Worm (Caenorhabditis elegans) whole organism, late embryonic: ENCODE measurements around the gene sra-27.

Experiments
- C08G9.2 ChIP-seq: sonication (generic microtip); optimal IDR thresholded peaks from 2 replicates; lab custom pipeline; 2016; ENCODE audit warnings: mild to moderate bottlenecking, missing genetic modification characterization, moderate library complexity, missing compliant biosample characterization
- C38D4.7 ChIP-seq: fragments of 200-800 bp; sonication (Bioruptor generic); optimal IDR thresholded peaks from 2 replicates; lab custom pipeline; 2018; ENCODE audit warnings: mild to moderate bottlenecking, missing genetic modification characterization, moderate library complexity, missing compliant biosample characterization
- F13H6.1 ChIP-seq: sonication (generic microtip); optimal IDR thresholded peaks from 2 replicates; lab custom pipeline; 2016; ENCODE audit warnings: missing genetic modification characterization, missing compliant biosample characterization
- ahr-1 ChIP-seq: sonication (generic microtip); optimal IDR thresholded peaks from 2 replicates; lab custom pipeline; 2016; ENCODE audit warnings: missing genetic modification characterization, missing compliant biosample characterization
- ama-1 ChIP-seq: fragments of 150-350 bp; optimal IDR thresholded peaks from 2 replicates; lab custom pipeline; 2014
- ceh-14 ChIP-seq: sonication (generic microtip); optimal IDR thresholded peaks from 2 replicates; lab custom pipeline; 2016; ENCODE audit warnings: missing genotype, missing genetic modification characterization, missing compliant biosample characterization
- ceh-19 ChIP-seq: fragments of 200-800 bp; sonication (Bioruptor generic); optimal IDR thresholded peaks from 2 replicates; lab custom pipeline; 2018; ENCODE audit warnings: mild to moderate bottlenecking, missing genetic modification characterization, missing compliant biosample characterization
- ceh-2 ChIP-seq: sonication (generic microtip); optimal IDR thresholded peaks from 2 replicates; lab custom pipeline; 2016; ENCODE audit warnings: missing genotype, missing genetic modification characterization, missing compliant biosample characterization
- ceh-22 ChIP-seq: sonication (generic microtip); optimal IDR thresholded peaks from 2 replicates; lab custom pipeline; 2017; ENCODE audit warnings: missing biosample characterization, missing genetic modification characterization
- ceh-24 ChIP-seq: sonication (generic microtip); optimal IDR thresholded peaks from 2 replicates; lab custom pipeline; 2016; ENCODE audit warnings: mild to moderate bottlenecking, missing genetic modification characterization, missing compliant biosample characterization
- ceh-34 ChIP-seq: sonication (generic microtip); optimal IDR thresholded peaks from 2 replicates; lab custom pipeline; 2016; ENCODE audit warnings: mild to moderate bottlenecking, missing genetic modification characterization, missing compliant biosample characterization
- ceh-45 ChIP-seq: fragments of 200-800 bp; sonication (Bioruptor generic); IDR thresholded peaks from 2 replicates; pipeline ENCODE4 v1.3.6; 2022; ENCODE audit warnings: missing genetic modification reagents, missing genetic modification characterization, missing compliant biosample characterization
- ceh-48 ChIP-seq: sonication (generic microtip); optimal IDR thresholded peaks from 2 replicates; lab custom pipeline; 2016; ENCODE audit warnings: missing genetic modification characterization, inconsistent platforms, missing compliant biosample characterization
- ceh-6 ChIP-seq: fragments of 200-800 bp; sonication (Bioruptor generic); optimal IDR thresholded peaks from 2 replicates; lab custom pipeline; 2018; ENCODE audit warnings: mild to moderate bottlenecking, missing genetic modification characterization, missing compliant biosample characterization
- ceh-9 ChIP-seq: sonication (generic microtip); optimal IDR thresholded peaks from 2 replicates; lab custom pipeline; 2016; ENCODE audit warnings: mild to moderate bottlenecking, missing genetic modification characterization, inconsistent platforms, missing compliant biosample characterization
- che-1 ChIP-seq: sonication (generic microtip); optimal IDR thresholded peaks from 2 replicates; lab custom pipeline; 2016; ENCODE audit warnings: mild to moderate bottlenecking, missing genetic modification characterization, missing compliant biosample characterization
- dve-1 ChIP-seq: sonication (generic microtip); optimal IDR thresholded peaks from 2 replicates; lab custom pipeline; 2017; ENCODE audit warnings: antibody characterized with exemption, mild to moderate bottlenecking, missing genetic modification characterization, missing compliant biosample characterization
- ets-4 ChIP-seq: sonication (generic microtip); optimal IDR thresholded peaks from 2 replicates; lab custom pipeline; 2016; ENCODE audit warnings: missing genetic modification characterization, missing compliant biosample characterization
- eyg-1 ChIP-seq: sonication (generic microtip); optimal IDR thresholded peaks from 2 replicates; lab custom pipeline; 2016; ENCODE audit warnings: missing genotype, missing genetic modification characterization, missing compliant biosample characterization
- fax-1 ChIP-seq: sonication (generic microtip); optimal IDR thresholded peaks from 2 replicates; lab custom pipeline; 2016; ENCODE audit warnings: missing genotype, missing genetic modification characterization, missing compliant biosample characterization
- fkh-10 ChIP-seq: fragments of 150-350 bp; optimal IDR thresholded peaks from 2 replicates; lab custom pipeline; 2014; ENCODE audit warnings: missing biosample characterization, missing genetic modification reagents, missing genetic modification characterization
- gmeb-2 ChIP-seq: sonication (generic microtip); optimal IDR thresholded peaks from 2 replicates; lab custom pipeline; 2016; ENCODE audit warnings: missing genetic modification characterization, inconsistent platforms, missing compliant biosample characterization
- hlh-13 ChIP-seq: fragments of 200-800 bp; sonication (Bioruptor generic); optimal IDR thresholded peaks from 2 replicates; lab custom pipeline; 2018; ENCODE audit warnings: mild to moderate bottlenecking, missing genetic modification characterization, missing compliant biosample characterization
- hlh-15 ChIP-seq: sonication (generic microtip); optimal IDR thresholded peaks from 2 replicates; lab custom pipeline; 2016; ENCODE audit warnings: missing genetic modification characterization, missing compliant biosample characterization
- hlh-30 ChIP-seq: sonication (generic microtip); optimal IDR thresholded peaks from 2 replicates; lab custom pipeline; 2017; ENCODE audit warnings: antibody characterized with exemption, missing genetic modification characterization, missing compliant biosample characterization; ENCODE audit not compliant: insufficient read depth
- hlh-6 ChIP-seq: sonication (generic microtip); optimal IDR thresholded peaks from 2 replicates; lab custom pipeline; 2016; ENCODE audit warnings: missing genotype, missing genetic modification characterization, missing compliant biosample characterization
- hlh-8 ChIP-seq: sonication (generic microtip); optimal IDR thresholded peaks from 2 replicates; lab custom pipeline; 2016; ENCODE audit warnings: missing genotype, missing genetic modification characterization, missing compliant biosample characterization
- lim-6 ChIP-seq: sonication (generic microtip); optimal IDR thresholded peaks from 2 replicates; lab custom pipeline; 2016; ENCODE audit warnings: missing genetic modification characterization, missing compliant biosample characterization
- madf-2 ChIP-seq: sonication (generic microtip); optimal IDR thresholded peaks from 2 replicates; lab custom pipeline; 2017; ENCODE audit warnings: missing genetic modification characterization, missing compliant biosample characterization
- nfya-1 ChIP-seq: sonication (generic microtip); optimal IDR thresholded peaks from 2 replicates; lab custom pipeline; 2017; ENCODE audit warnings: missing genetic modification characterization, mild to moderate bottlenecking, missing compliant biosample characterization, antibody characterized with exemption, moderate library complexity
- pax-1 ChIP-seq: fragments of 150-350 bp; optimal IDR thresholded peaks from 2 replicates; lab custom pipeline; 2014; ENCODE audit warnings: missing biosample characterization, missing genetic modification characterization
- pha-2 ChIP-seq: sonication (generic microtip); optimal IDR thresholded peaks from 2 replicates; lab custom pipeline; 2017; ENCODE audit warnings: mild to moderate bottlenecking, missing genetic modification characterization, missing compliant biosample characterization
- pqm-1 ChIP-seq: sonication (generic microtip); optimal IDR thresholded peaks from 2 replicates; lab custom pipeline; 2016; ENCODE audit warnings: missing genetic modification characterization, missing compliant biosample characterization
- ref-2 ChIP-seq: sonication (generic microtip); optimal IDR thresholded peaks from 2 replicates; lab custom pipeline; 2016; ENCODE audit warnings: missing genetic modification characterization, missing compliant biosample characterization
- rnt-1 ChIP-seq: sonication (generic microtip); optimal IDR thresholded peaks from 2 replicates; lab custom pipeline; 2016; ENCODE audit warnings: missing genetic modification characterization, missing compliant biosample characterization
- sdc-2 ChIP-seq: sonication (generic microtip); optimal IDR thresholded peaks from 2 replicates; lab custom pipeline; 2016; ENCODE audit warnings: missing genotype, missing genetic modification characterization, missing compliant biosample characterization
- sox-2 ChIP-seq: fragments of 200-800 bp; sonication (Bioruptor generic); IDR thresholded peaks from 2 replicates; pipeline ENCODE4 v1.3.6; 2022; ENCODE audit warnings: missing genetic modification reagents, missing genetic modification characterization, missing compliant biosample characterization
- sox-4 ChIP-seq: sonication (generic microtip); optimal IDR thresholded peaks from 2 replicates; lab custom pipeline; 2017; ENCODE audit warnings: mild to moderate bottlenecking, missing genetic modification characterization, inconsistent platforms, missing compliant biosample characterization
- tbx-2 ChIP-seq: sonication (generic microtip); optimal IDR thresholded peaks from 2 replicates; lab custom pipeline; 2016; ENCODE audit warnings: missing genetic modification characterization, missing compliant biosample characterization
- tbx-7 ChIP-seq: sonication (generic microtip); optimal IDR thresholded peaks from 2 replicates; lab custom pipeline; 2016; ENCODE audit warnings: missing genotype, missing genetic modification characterization, missing compliant biosample characterization
- unc-3 ChIP-seq, 2 experiments: fragments of 200-800 bp in 1 of 2; sonication (Bioruptor generic) in 1 of 2; sonication (generic microtip) in 1 of 2; conservative IDR thresholded peaks in 1 of 2; optimal IDR thresholded peaks in 1 of 2; 2 replicates each; pipeline versions ENCODE4 v1.3.6 to Lab custom; 2016 to 2022; ENCODE audit warnings: missing compliant biosample characterization in 2 of 2, missing genetic modification characterization in 2 of 2, missing genetic modification reagents in 1 of 2
- unc-42 ChIP-seq: sonication (generic microtip); optimal IDR thresholded peaks from 2 replicates; lab custom pipeline; 2016; ENCODE audit warnings: missing genotype, missing genetic modification characterization, missing compliant biosample characterization
- unc-55 ChIP-seq: sonication (generic microtip); optimal IDR thresholded peaks from 2 replicates; lab custom pipeline; 2017; ENCODE audit warnings: missing biosample characterization, missing genetic modification reagents, missing genetic modification characterization
- zip-5 ChIP-seq: sonication (generic microtip); optimal IDR thresholded peaks from 2 replicates; lab custom pipeline; 2016; ENCODE audit warnings: missing genetic modification characterization, missing compliant biosample characterization
- ztf-16 ChIP-seq: sonication (generic microtip); optimal IDR thresholded peaks from 2 replicates; lab custom pipeline; 2017; ENCODE audit warnings: missing genetic modification characterization, missing compliant biosample characterization

sra-27 gene

ce11 chrII:6561300-6561699 lies 7.5 kb upstream of the sra-27 start, which contains the start of gene F18C5.10:
Gene F18C5.10 (minus strand): TSS chrII:6561444.
- TF ChIP-seq fax-1 (no peak), sox-2 (no peak), gmeb-2 (tag; lab: Kevin White, UChicago) (no peak), fkh-10 (no peak), pax-1 (tag; lab: Kevin White, UChicago) (no peak)

DNA sequence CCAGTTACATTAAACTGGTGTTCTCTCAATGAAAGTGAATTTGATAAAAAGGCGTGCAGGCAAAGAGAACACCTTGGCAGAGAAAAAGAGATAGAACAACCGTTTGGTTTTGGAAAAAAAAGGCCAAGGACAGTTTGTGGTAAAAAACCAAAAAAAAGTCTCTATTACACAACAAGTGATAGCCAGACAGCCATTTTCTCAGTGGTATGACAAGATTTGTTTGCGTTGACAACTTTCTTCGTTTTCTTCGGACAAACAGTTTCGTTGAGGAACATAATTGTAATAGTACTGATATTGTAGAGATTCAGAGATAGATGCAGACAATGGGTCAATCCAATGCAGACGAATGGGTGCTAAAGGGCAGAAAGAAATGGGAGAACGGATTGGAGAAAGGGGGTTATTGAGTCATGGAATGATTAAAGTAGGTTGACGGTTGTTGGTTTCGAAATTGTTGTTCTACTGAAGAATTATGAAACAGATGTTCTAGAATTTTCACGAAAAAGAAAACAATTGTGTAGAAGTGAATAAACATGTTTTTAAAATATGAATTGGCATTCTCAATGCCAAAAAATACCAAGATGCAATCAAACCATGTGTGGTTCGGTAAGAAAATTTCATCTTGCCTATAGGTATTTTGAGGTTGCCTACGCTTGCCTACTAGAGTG lies 6.5 kb upstream of the sra-27 start:
- TF ChIP-seq hlh-15 (tag; lab: Kevin White, UChicago) (no peak), lim-6 (tag; lab: Kevin White, UChicago) (no peak), ceh-14 (tag; lab: Kevin White, UChicago) (no peak), ceh-22 (tag; lab: Kevin White, UChicago) (no peak), unc-55 (no peak), pqm-1 (no peak), hlh-8 (tag; lab: Kevin White, UChicago) (no peak), hlh-6 (no peak)

ce11 chrII:6563238-6563637 lies 5.6 kb upstream of the sra-27 start:
- TF ChIP-seq zip-5 (tag; lab: Kevin White, UChicago) (no peak), fkh-10 (no peak), sox-4 (no peak), pax-1 (tag; lab: Kevin White, UChicago) (no peak), ceh-24 (tag; lab: Kevin White, UChicago) (no peak), ceh-6 (GFP tag; lab: Kevin White, UChicago) (no peak), F13H6.1 (tag; lab: Kevin White, UChicago) (no peak), ceh-14 (tag; lab: Kevin White, UChicago) (peak; percentile 8), ahr-1 (no peak), fax-1 (no peak), C08G9.2 (tag; lab: Kevin White, UChicago) (no peak), hlh-30 (tag; lab: Kevin White, UChicago) (no peak), ceh-48 (tag; lab: Kevin White, UChicago) (no peak), sdc-2 (no peak), unc-3 (GFP tag; conservative IDR thresholded peaks at IDR 0.05; lab: Robert Waterston, UW) (no peak), unc-3 (tag; optimal IDR thresholded peaks at IDR 0.05; lab: Kevin White, UChicago) (no peak), nfya-1 (tag; lab: Kevin White, UChicago) (no peak), hlh-13 (GFP tag; lab: Kevin White, UChicago) (no peak), ref-2 (tag; lab: Kevin White, UChicago) (peak; percentile 27), rnt-1 (no peak), ceh-34 (tag; lab: Kevin White, UChicago) (no peak), tbx-2 (peak; percentile 25), ztf-16 (tag; lab: Kevin White, UChicago) (no peak), eyg-1 (tag; lab: Kevin White, UChicago) (no peak), C38D4.7 (GFP tag; lab: Kevin White, UChicago) (no peak), gmeb-2 (tag; lab: Kevin White, UChicago) (no peak), tbx-7 (no peak), ets-4 (tag; lab: Kevin White, UChicago) (no peak), ama-1 (no peak), lim-6 (tag; lab: Kevin White, UChicago) (no peak), unc-55 (peak; percentile 55)
- TF ChIP-seq, all 69 proteins: peak for 4

ce11 chrII:6565077-6565476 lies 3.7 kb upstream of the sra-27 start, which contains the start of gene mpz-3:
Gene mpz-3 (minus strand): TSS chrII:6565396.
- TF ChIP-seq ceh-19 (peak; percentile 36), che-1 (tag; lab: Kevin White, UChicago) (peak; percentile 20), hlh-15 (tag; lab: Kevin White, UChicago) (no peak), ceh-2 (tag; lab: Kevin White, UChicago) (peak; percentile 2), rnt-1 (no peak), ref-2 (tag; lab: Kevin White, UChicago) (no peak), sdc-2 (no peak), ahr-1 (no peak), tbx-7 (no peak), zip-5 (tag; lab: Kevin White, UChicago) (no peak), ztf-16 (tag; lab: Kevin White, UChicago) (peak; percentile 20), ceh-9 (no peak), tbx-2 (peak; percentile 39), ceh-45 (GFP tag; lab: Robert Waterston, UW) (no peak), madf-2 (no peak), eyg-1 (tag; lab: Kevin White, UChicago) (no peak), dve-1 (tag; lab: Kevin White, UChicago) (peak; percentile 30), unc-42 (tag; lab: Kevin White, UChicago) (no peak), gmeb-2 (tag; lab: Kevin White, UChicago) (no peak), ets-4 (tag; lab: Kevin White, UChicago) (no peak), sox-2 (peak; percentile 27; the same call in 1 of the 2 replicates), pha-2 (no peak)
